Worm (Caenorhabditis elegans) whole organism, late embryonic: ENCODE data around the gene nhr-84.

ENCODE experiments used
- ceh-9 ChIP-seq: sonication (generic microtip); optimal IDR thresholded peaks from 2 replicates; lab custom pipeline; 2016; ENCODE audit warnings: mild to moderate bottlenecking, missing genetic modification characterization, inconsistent platforms, missing compliant biosample characterization
- nfya-1 ChIP-seq: sonication (generic microtip); optimal IDR thresholded peaks from 2 replicates; lab custom pipeline; 2017; ENCODE audit warnings: missing genetic modification characterization, mild to moderate bottlenecking, missing compliant biosample characterization, antibody characterized with exemption, moderate library complexity

- TF ChIP-seq ceh-9 (tag; lab: Kevin White, UChicago): no peak
- no peak for TF ChIP-seq nfya-1 (tag; lab: Kevin White, UChicago)
Observed at ce11 chrV:15831586-15831985, 47.8 kb downstream of the nhr-84 start, which contains the start of gene srbc-56.
